Worm (Caenorhabditis elegans) whole organism, young adult: ENCODE results near the gene F49F1.14.

Experiments used
- B0035.1 ChIP-seq: sonication (generic microtip); optimal IDR thresholded peaks from 2 replicates; lab custom pipeline; 2016; ENCODE audit warnings: missing genetic modification characterization, mild to moderate bottlenecking, missing compliant biosample characterization, missing genotype, missing genetic modification reagents
- B0336.3 ChIP-seq: fragments of 200-800 bp; sonication (Bioruptor generic); IDR thresholded peaks from 2 replicates; pipeline ENCODE4 v1.3.6; 2022; ENCODE audit warnings: missing genetic modification characterization, missing compliant biosample characterization
- F22D6.2 ChIP-seq: sonication (generic microtip); optimal IDR thresholded peaks from 2 replicates; lab custom pipeline; 2016; ENCODE audit warnings: mild to moderate bottlenecking, missing genetic modification characterization, missing compliant biosample characterization
- F33H1.4 ChIP-seq: fragments of 200-800 bp; sonication (Bioruptor generic); IDR thresholded peaks from 2 replicates; pipeline ENCODE4 v1.3.6; 2022; ENCODE audit warnings: missing genetic modification reagents, missing genetic modification characterization, missing compliant biosample characterization
- F57A8.1 ChIP-seq: fragments of 200-800 bp; sonication (Bioruptor generic); optimal IDR thresholded peaks from 2 replicates; lab custom pipeline; 2018; ENCODE audit warnings: mild to moderate bottlenecking, missing genetic modification characterization, moderate library complexity, missing compliant biosample characterization
- K12H6.12 ChIP-seq: fragments of 200-800 bp; sonication (Bioruptor generic); optimal IDR thresholded peaks from 2 replicates; lab custom pipeline; 2018; ENCODE audit warnings: mild to moderate bottlenecking, missing genetic modification characterization, missing compliant biosample characterization
- Y53F4B.3 ChIP-seq: fragments of 200-800 bp; sonication (Bioruptor generic); IDR thresholded peaks from 2 replicates; pipeline ENCODE4 v1.3.6; 2022; ENCODE audit warnings: missing genetic modification reagents, missing genetic modification characterization, missing compliant biosample characterization
- Y53G8AR.9 ChIP-seq: fragments of 200-800 bp; sonication (Bioruptor generic); conservative IDR thresholded peaks from 2 replicates; pipeline ENCODE4 v1.3.6; 2022; ENCODE audit warnings: missing genetic modification reagents, missing genetic modification characterization, missing compliant biosample characterization
- Y56A3A.18 ChIP-seq: fragments of 200-800 bp; sonication (Bioruptor generic); IDR thresholded peaks from 2 replicates; pipeline ENCODE4 v1.3.6; 2022; ENCODE audit warnings: missing genetic modification reagents, missing genetic modification characterization, missing compliant biosample characterization
- Y67H2A.10 ChIP-seq: fragments of 200-800 bp; sonication (Bioruptor generic); conservative IDR thresholded peaks from 2 replicates; pipeline ENCODE4 v1.3.6; 2022; ENCODE audit warnings: missing genetic modification reagents, missing genetic modification characterization, missing compliant biosample characterization
- Y79H2A.3 ChIP-seq: fragments of 200-800 bp; sonication (Bioruptor generic); conservative IDR thresholded peaks from 2 replicates; pipeline ENCODE4 v1.3.6; 2022; ENCODE audit warnings: missing genetic modification reagents, missing genetic modification characterization, missing compliant biosample characterization
- aptf-2 ChIP-seq: fragments of 200-800 bp; sonication (Bioruptor generic); conservative IDR thresholded peaks from 2 replicates; pipeline ENCODE4 v1.3.6; 2022; ENCODE audit warnings: missing genetic modification reagents, missing genetic modification characterization, missing compliant biosample characterization
- ccch-3 ChIP-seq: fragments of 200-800 bp; sonication (Bioruptor generic); optimal IDR thresholded peaks from 2 replicates; lab custom pipeline; 2018; ENCODE audit warnings: mild to moderate bottlenecking, missing genetic modification characterization, missing compliant biosample characterization
- ceh-40 ChIP-seq: fragments of 200-800 bp; sonication (Bioruptor generic); IDR thresholded peaks from 2 replicates; pipeline ENCODE4 v1.3.6; 2022; ENCODE audit warnings: missing genetic modification characterization, missing compliant biosample characterization
- ceh-79 ChIP-seq: sonication (generic microtip); optimal IDR thresholded peaks from 2 replicates; lab custom pipeline; 2017; ENCODE audit warnings: mild to moderate bottlenecking, missing genetic modification characterization, missing compliant biosample characterization
- die-1 ChIP-seq: sonication (generic microtip); optimal IDR thresholded peaks from 2 replicates; lab custom pipeline; 2016; ENCODE audit warnings: missing genotype, mild to moderate bottlenecking, missing genetic modification characterization, missing compliant biosample characterization
- dpff-1 ChIP-seq: sonication (generic microtip); optimal IDR thresholded peaks from 2 replicates; lab custom pipeline; 2017; ENCODE audit warnings: mild to moderate bottlenecking, missing genetic modification characterization, missing compliant biosample characterization
- gei-17 ChIP-seq: fragments of 200-800 bp; sonication (Bioruptor generic); optimal IDR thresholded peaks from 2 replicates; lab custom pipeline; 2018; ENCODE audit warnings: mild to moderate bottlenecking, missing genetic modification characterization, missing compliant biosample characterization
- him-1 ChIP-seq: sonication (generic microtip); optimal IDR thresholded peaks from 2 replicates; lab custom pipeline; 2016; ENCODE audit warnings: missing genotype, missing genetic modification reagents, missing genetic modification characterization, missing compliant biosample characterization
- hsf-1 ChIP-seq: fragments of 200-800 bp; sonication (Bioruptor generic); IDR thresholded peaks from 2 replicates; pipeline ENCODE4 v1.3.6; 2022; ENCODE audit warnings: missing genetic modification reagents, missing genetic modification characterization, missing compliant biosample characterization
- lin-40 ChIP-seq: sonication (generic microtip); optimal IDR thresholded peaks from 2 replicates; lab custom pipeline; 2016; ENCODE audit warnings: missing genetic modification characterization, mild to moderate bottlenecking, missing compliant biosample characterization, missing genotype, missing genetic modification reagents
- lir-1 ChIP-seq: fragments of 200-800 bp; sonication (Bioruptor generic); conservative IDR thresholded peaks from 2 replicates; pipeline ENCODE4 v1.3.6; 2022; ENCODE audit warnings: missing genetic modification reagents, missing genetic modification characterization, missing compliant biosample characterization
- mcd-1 ChIP-seq: fragments of 200-800 bp; sonication (Bioruptor generic); IDR thresholded peaks from 2 replicates; pipeline ENCODE4 v1.3.6; 2022; ENCODE audit warnings: missing genetic modification reagents, missing genetic modification characterization, missing compliant biosample characterization
- mes-4 ChIP-seq: sonication (generic microtip); optimal IDR thresholded peaks from 2 replicates; lab custom pipeline; 2016; ENCODE audit warnings: missing genotype, missing genetic modification characterization, missing compliant biosample characterization
- mxl-1 ChIP-seq: sonication (generic microtip); optimal IDR thresholded peaks from 2 replicates; lab custom pipeline; 2016; ENCODE audit warnings: missing genetic modification characterization, missing compliant biosample characterization
- nfya-1 ChIP-seq: sonication (generic microtip); optimal IDR thresholded peaks from 2 replicates; lab custom pipeline; 2017; ENCODE audit warnings: antibody characterized with exemption, missing compliant biosample characterization, missing genetic modification characterization, borderline replicate concordance; ENCODE audit not compliant: insufficient read depth
- nfyb-1 ChIP-seq: fragments of 200-800 bp; sonication (Bioruptor generic); IDR thresholded peaks from 2 replicates; pipeline ENCODE4 v1.3.6; 2022; ENCODE audit warnings: missing genetic modification reagents, missing genetic modification characterization, missing compliant biosample characterization
- nhr-120 ChIP-seq: fragments of 200-800 bp; sonication (Bioruptor generic); IDR thresholded peaks from 2 replicates; pipeline ENCODE4 v1.3.6; 2022; ENCODE audit warnings: missing genetic modification characterization, missing compliant biosample characterization
- nhr-179 ChIP-seq: sonication (generic microtip); optimal IDR thresholded peaks from 2 replicates; lab custom pipeline; 2016; ENCODE audit warnings: mild to moderate bottlenecking, missing genetic modification characterization, missing compliant biosample characterization
- nhr-27 ChIP-seq: fragments of 200-800 bp; sonication (Bioruptor generic); optimal IDR thresholded peaks from 2 replicates; lab custom pipeline; 2018; ENCODE audit warnings: mild to moderate bottlenecking, missing genetic modification characterization, moderate library complexity, missing compliant biosample characterization
- repo-1 ChIP-seq: sonication (generic microtip); optimal IDR thresholded peaks from 2 replicates; lab custom pipeline; 2017; ENCODE audit warnings: mild to moderate bottlenecking, missing genetic modification characterization, missing compliant biosample characterization
- sea-2 ChIP-seq: fragments of 200-800 bp; sonication (Bioruptor generic); IDR thresholded peaks from 2 replicates; pipeline ENCODE4 v1.3.6; 2022; ENCODE audit warnings: missing genetic modification characterization, missing compliant biosample characterization
- snpc-1.3 ChIP-seq: sonication (generic microtip); optimal IDR thresholded peaks from 2 replicates; lab custom pipeline; 2017; ENCODE audit warnings: missing genetic modification characterization, mild to moderate bottlenecking, missing compliant biosample characterization, antibody characterized with exemption, moderate library complexity, missing genotype, missing genetic modification reagents; ENCODE audit not compliant: insufficient read depth
- snpc-3.4 ChIP-seq: sonication (generic microtip); optimal IDR thresholded peaks from 2 replicates; lab custom pipeline; 2017; ENCODE audit warnings: missing genetic modification characterization, mild to moderate bottlenecking, missing compliant biosample characterization, antibody characterized with exemption, moderate library complexity, missing genotype, missing genetic modification reagents
- sptf-2 ChIP-seq: fragments of 200-800 bp; sonication (Bioruptor generic); optimal IDR thresholded peaks from 2 replicates; lab custom pipeline; 2018; ENCODE audit warnings: mild to moderate bottlenecking, missing genetic modification characterization, missing compliant biosample characterization
- tbx-9 ChIP-seq: sonication (generic microtip); optimal IDR thresholded peaks from 2 replicates; lab custom pipeline; 2016; ENCODE audit warnings: borderline replicate concordance, missing genetic modification characterization, inconsistent platforms, missing compliant biosample characterization
- tlf-1 ChIP-seq: fragments of 200-800 bp; sonication (Bioruptor generic); optimal IDR thresholded peaks from 2 replicates; lab custom pipeline; 2018; ENCODE audit warnings: mild to moderate bottlenecking, missing genetic modification characterization, missing compliant biosample characterization
- zfh-2 ChIP-seq: fragments of 200-800 bp; sonication (Bioruptor generic); conservative IDR thresholded peaks from 2 replicates; pipeline ENCODE4 v1.3.6; 2022; ENCODE audit warnings: missing genetic modification reagents, missing genetic modification characterization, missing compliant biosample characterization
- ztf-25 ChIP-seq: fragments of 200-800 bp; sonication (Bioruptor generic); IDR thresholded peaks from 2 replicates; pipeline ENCODE4 v1.3.6; 2022; ENCODE audit warnings: missing genetic modification reagents, missing genetic modification characterization, missing compliant biosample characterization
- ztf-28 ChIP-seq: fragments of 200-800 bp; sonication (Bioruptor generic); IDR thresholded peaks from 2 replicates; pipeline ENCODE4 v1.3.6; 2022; ENCODE audit warnings: missing genetic modification reagents, missing genetic modification characterization, missing compliant biosample characterization
- ztf-3 ChIP-seq: fragments of 200-800 bp; sonication (Bioruptor generic); optimal IDR thresholded peaks from 2 replicates; lab custom pipeline; 2018; ENCODE audit warnings: mild to moderate bottlenecking, missing genetic modification characterization, missing compliant biosample characterization

The F49F1.14 gene

ce11 chrIV:4115634-4116033 lies 3.3 kb upstream of the F49F1.14 start, which contains the start of the genes F49F1.4 and F49F1.2:
Gene F49F1.4, minus strand, starts transcription at chrIV:4115734.
Gene F49F1.2, plus strand, starts transcription at chrIV:4115943.
- no peak for TF ChIP-seq ceh-40
- no peak for TF ChIP-seq mxl-1
- no peak for TF ChIP-seq mes-4 (tag; lab: Kevin White, UChicago)
- TF ChIP-seq nhr-179 = no peak
- TF ChIP-seq F33H1.4 = no peak
- TF ChIP-seq dpff-1 (tag; lab: Kevin White, UChicago) = no peak
- TF ChIP-seq zfh-2 (GFP tag; lab: Robert Waterston, UW) = no peak
- TF ChIP-seq F22D6.2 (tag; lab: Kevin White, UChicago) = no peak
- no peak for TF ChIP-seq B0035.1 (tag; lab: Kevin White, UChicago)
- TF ChIP-seq F57A8.1 (GFP tag; lab: Kevin White, UChicago) = no peak
- no peak for TF ChIP-seq him-1
- TF ChIP-seq die-1 = no peak
- no peak for TF ChIP-seq sptf-2 (GFP tag; lab: Kevin White, UChicago)
- no peak for TF ChIP-seq snpc-3.4 (tag; lab: Kevin White, UChicago)
- TF ChIP-seq hsf-1 (GFP tag; lab: Robert Waterston, UW) = no peak
- no peak for TF ChIP-seq sea-2 (GFP tag; lab: Robert Waterston, UW)

ce11 chrIV:4114526-4114925 lies 2.2 kb upstream of the F49F1.14 start, which contains the start of gene F49F1.15:
Gene F49F1.15, minus strand, starts transcription at chrIV:4114626.
- TF ChIP-seq Y79H2A.3 (GFP tag; lab: Robert Waterston, UW) (no peak), ccch-3 (GFP tag; lab: Kevin White, UChicago) (no peak), lir-1 (no peak), ceh-79 (no peak), lin-40 (no peak), nfya-1 (tag; lab: Kevin White, UChicago) (no peak), ztf-25 (no peak), tbx-9 (tag; lab: Kevin White, UChicago) (no peak), ztf-28 (GFP tag; lab: Robert Waterston, UW) (no peak)

- TF ChIP-seq hsf-1 (GFP tag; lab: Robert Waterston, UW) = no peak
- TF ChIP-seq lin-40 = no peak
- TF ChIP-seq ccch-3 (GFP tag; lab: Kevin White, UChicago) = no peak
- TF ChIP-seq Y56A3A.18 (GFP tag; lab: Robert Waterston, UW) = no peak
- TF ChIP-seq ztf-3 = no peak
- no peak for TF ChIP-seq nhr-120 (GFP tag; lab: Robert Waterston, UW)
- TF ChIP-seq repo-1 (tag; lab: Kevin White, UChicago) = no peak
- TF ChIP-seq die-1 = no peak
- TF ChIP-seq snpc-1.3 = no peak
- TF ChIP-seq K12H6.12 (tag; lab: Kevin White, UChicago) = no peak
- TF ChIP-seq sea-2 (GFP tag; lab: Robert Waterston, UW) = no peak
- TF ChIP-seq Y67H2A.10 (GFP tag; lab: Robert Waterston, UW) = no peak
- TF ChIP-seq lir-1 = no peak
- TF ChIP-seq tlf-1 (GFP tag; lab: Kevin White, UChicago) = no peak
- no peak for TF ChIP-seq Y53F4B.3 (GFP tag; lab: Robert Waterston, UW)
- TF ChIP-seq, all 124 proteins: peak for 0
These were observed 3.5 kb downstream of the F49F1.14 start, which contains the start of gene C35B1.7 for ce11 chrIV:4108767-4109166. Gene C35B1.7, plus strand, starts transcription at chrIV:4109067.

ce11 chrIV:4102720-4103119 lies 9.6 kb downstream of the F49F1.14 start, which contains the start of gene ubc-1:
Gene ubc-1, plus strand, starts transcription at chrIV:4103020.
- TF ChIP-seq lir-1 (no peak), sptf-2 (GFP tag; lab: Kevin White, UChicago) (no peak), Y53G8AR.9 (GFP tag; lab: Robert Waterston, UW) (no peak), B0336.3 (GFP tag; lab: Robert Waterston, UW) (no peak), gei-17 (GFP tag; lab: Kevin White, UChicago) (no peak), aptf-2 (no peak), nfyb-1 (GFP tag; lab: Robert Waterston, UW) (no peak), mcd-1 (GFP tag; lab: Robert Waterston, UW) (no peak), mxl-1 (no peak), nhr-27 (tag; lab: Kevin White, UChicago) (no peak)
